Fruit fly (Drosophila melanogaster): ENCODE results near the gene Dhc98D.

Gene Dhc98D

dm6 chr3R:28486653-28487052, at the start of gene Dhc98D:
Gene Dhc98D, plus strand, starts transcription at chr3R:28486953.
- TF ChIP-seq CG17801 (GFP tag; optimal IDR thresholded peaks at IDR 0.05; ENCODE audit: partially characterized antibody), result no peak

dm6 chr3R:28484257-28484656, 2.5 kb upstream of the Dhc98D start, which contains the start of gene CG1894:
Gene CG1894, plus strand, starts transcription at chr3R:28484557.
- no peak for TF ChIP-seq CG17801 (GFP tag; optimal IDR thresholded peaks at IDR 0.05; ENCODE audit: partially characterized antibody)

- TF ChIP-seq CG17801 (GFP tag; optimal IDR thresholded peaks at IDR 0.05; ENCODE audit: partially characterized antibody), result no peak
Observed at dm6 chr3R:28520401-28520800, 33.6 kb downstream of the Dhc98D start, which contains the start of gene CG31051. Gene CG31051, minus strand, starts transcription at chr3R:28520515.

dm6 chr3R:28536794-28537193, 50.0 kb downstream of the Dhc98D start:
- TF ChIP-seq CG17801 (GFP tag; optimal IDR thresholded peaks at IDR 0.05; ENCODE audit: partially characterized antibody), result no peak

- no peak for TF ChIP-seq CG17801 (GFP tag; optimal IDR thresholded peaks at IDR 0.05; ENCODE audit: partially characterized antibody)
Observed at dm6 chr3R:28540274-28541177, 53.8 kb downstream of the Dhc98D start, which contains the start of gene Ppn. Gene Ppn, minus strand, starts transcription at chr3R:28540324.

- peak; percentile 42 for TF ChIP-seq CG17801 (GFP tag; optimal IDR thresholded peaks at IDR 0.05; ENCODE audit: partially characterized antibody)
Observed at dm6 chr3R:28544538-28545393, 58.0 kb downstream of the Dhc98D start, which contains the start of gene mIF2. Gene mIF2, minus strand, starts transcription at chr3R:28544817.

dm6 chr3R:28545663-28546062, 58.9 kb downstream of the Dhc98D start:
- TF ChIP-seq CG17801 (GFP tag; optimal IDR thresholded peaks at IDR 0.05; ENCODE audit: partially characterized antibody), result no peak

- no peak for TF ChIP-seq CG17801 (GFP tag; optimal IDR thresholded peaks at IDR 0.05; ENCODE audit: partially characterized antibody)
Observed at dm6 chr3R:28547129-28547753, 60.5 kb downstream of the Dhc98D start.

dm6 chr3R:28548457-28548856, 61.7 kb downstream of the Dhc98D start:
- TF ChIP-seq CG17801 (GFP tag; optimal IDR thresholded peaks at IDR 0.05; ENCODE audit: partially characterized antibody), result no peak

dm6 chr3R:28552249-28552648, 65.5 kb downstream of the Dhc98D start:
- TF ChIP-seq CG17801 (GFP tag; optimal IDR thresholded peaks at IDR 0.05; ENCODE audit: partially characterized antibody), result no peak

- no peak for TF ChIP-seq CG17801 (GFP tag; optimal IDR thresholded peaks at IDR 0.05; ENCODE audit: partially characterized antibody)
Observed at dm6 chr3R:28553023-28553422, 66.3 kb downstream of the Dhc98D start.

dm6 chr3R:28555324-28555723, 68.6 kb downstream of the Dhc98D start:
- no peak for TF ChIP-seq CG17801 (GFP tag; optimal IDR thresholded peaks at IDR 0.05; ENCODE audit: partially characterized antibody)

dm6 chr3R:28555793-28556192, 69.0 kb downstream of the Dhc98D start:
- TF ChIP-seq CG17801 (GFP tag; optimal IDR thresholded peaks at IDR 0.05; ENCODE audit: partially characterized antibody), result no peak

dm6 chr3R:28556385-28556784, 69.6 kb downstream of the Dhc98D start:
- TF ChIP-seq CG17801 (GFP tag; optimal IDR thresholded peaks at IDR 0.05; ENCODE audit: partially characterized antibody), result no peak

- TF ChIP-seq CG17801 (GFP tag; optimal IDR thresholded peaks at IDR 0.05; ENCODE audit: partially characterized antibody), result no peak
Observed at dm6 chr3R:28558801-28559200, 72.0 kb downstream of the Dhc98D start.
